Worm (Caenorhabditis elegans): ENCODE data around the gene elks-1.

DNA sequence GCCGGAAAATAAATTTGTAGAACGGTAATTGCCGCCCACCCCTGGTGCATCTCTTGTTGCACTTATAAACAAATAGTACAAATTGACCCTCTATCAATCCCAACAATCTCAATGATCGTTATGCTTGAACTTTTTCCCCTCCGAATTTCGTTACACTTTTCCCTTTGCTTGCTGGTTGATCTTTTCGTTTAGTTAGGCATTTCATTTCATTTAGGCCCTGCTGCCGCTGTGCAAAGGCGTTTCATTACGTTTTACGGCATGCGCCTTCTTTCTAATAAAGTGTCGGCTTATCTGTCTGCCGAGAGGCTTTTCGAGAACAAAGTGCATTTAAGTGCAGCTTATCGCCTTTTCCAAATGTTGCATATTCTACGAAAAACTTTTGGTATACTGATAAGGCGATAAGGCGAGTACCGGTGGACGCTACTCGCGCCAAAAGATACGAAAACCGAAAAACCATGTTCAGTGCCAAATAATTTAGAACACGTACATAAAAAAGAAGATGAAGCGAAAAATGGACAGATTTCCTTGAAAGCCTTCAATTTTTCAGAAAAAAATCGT, 39.1 kb downstream of the elks-1 start:
- TF ChIP-seq egl-27 (tag; optimal IDR thresholded peaks at IDR 0.05) = no peak
- no peak for TF ChIP-seq elt-1 (tag; optimal IDR thresholded peaks at IDR 0.05)
- TF ChIP-seq ceh-28 (tag; optimal IDR thresholded peaks at IDR 0.05) = no peak
- TF ChIP-seq ztf-11 (tag; optimal IDR thresholded peaks at IDR 0.05) = no peak
- no peak for TF ChIP-seq ama-1 (optimal IDR thresholded peaks at IDR 0.05)
- TF ChIP-seq nhr-43 (tag; optimal IDR thresholded peaks at IDR 0.05; ENCODE audit: poor library complexity, severe bottlenecking) = no peak
- TF ChIP-seq fkh-10 (GFP tag; optimal IDR thresholded peaks at IDR 0.05) = no peak
- TF ChIP-seq ceh-9 (tag; optimal IDR thresholded peaks at IDR 0.05) = no peak
- peak; percentile 91 for TF ChIP-seq elt-2 (tag; optimal IDR thresholded peaks at IDR 0.05)
- TF ChIP-seq lin-39 (tag; optimal IDR thresholded peaks at IDR 0.05) = no peak
- no peak for TF ChIP-seq nhr-11 (tag; optimal IDR thresholded peaks at IDR 0.05)
- no peak for TF ChIP-seq nhr-28 (tag; optimal IDR thresholded peaks at IDR 0.05)
- no peak for TF ChIP-seq nhr-23 (tag; optimal IDR thresholded peaks at IDR 0.05)
- no peak for TF ChIP-seq ztf-4 (tag; optimal IDR thresholded peaks at IDR 0.05)

Measured in whole organism, L3 larva.